Worm (Caenorhabditis elegans) whole organism, L3 larva: Measurements from ENCODE around the gene W02A2.8.
A peak's percentile ranks its signal among the peaks of the same experiment; 100 is the strongest.

Experiments
- R02D3.7 ChIP-seq: fragments of 150-350 bp; optimal IDR thresholded peaks from 2 replicates; lab custom pipeline; 2014; ENCODE audit warnings: missing biosample characterization, missing genetic modification characterization
- ZK546.5 ChIP-seq: sonication (generic microtip); optimal IDR thresholded peaks from 2 replicates; lab custom pipeline; 2017; ENCODE audit warnings: missing biosample characterization, missing genetic modification characterization
- aly-2 ChIP-seq: fragments of 150-350 bp; optimal IDR thresholded peaks from 2 replicates; lab custom pipeline; 2014; ENCODE audit warnings: missing biosample characterization, missing genetic modification characterization
- ama-1 ChIP-seq: fragments of 150-350 bp; optimal IDR thresholded peaks from 2 replicates; lab custom pipeline; 2018
- ceh-16 ChIP-seq: sonication (generic microtip); optimal IDR thresholded peaks from 2 replicates; lab custom pipeline; 2017; ENCODE audit warnings: missing biosample characterization, missing genetic modification characterization
- ceh-28 ChIP-seq: fragments of 150-350 bp; optimal IDR thresholded peaks from 2 replicates; lab custom pipeline; 2014; ENCODE audit warnings: missing biosample characterization, missing genetic modification reagents, missing genetic modification characterization
- ceh-82 ChIP-seq: fragments of 150-350 bp; optimal IDR thresholded peaks from 2 replicates; lab custom pipeline; 2014; ENCODE audit warnings: missing biosample characterization, missing genetic modification characterization
- ceh-9 ChIP-seq: sonication (generic microtip); optimal IDR thresholded peaks from 2 replicates; lab custom pipeline; 2018; ENCODE audit warnings: missing biosample characterization, missing genetic modification characterization
- daf-12 ChIP-seq: fragments of 150-350 bp; optimal IDR thresholded peaks from 2 replicates; lab custom pipeline; 2014; ENCODE audit warnings: missing biosample characterization, missing genetic modification reagents, missing genetic modification characterization
- egl-27 ChIP-seq: sonication (generic microtip); optimal IDR thresholded peaks from 4 replicates; lab custom pipeline; 2017; ENCODE audit warnings: missing biosample characterization, missing genetic modification reagents, missing genetic modification characterization
- egl-5 ChIP-seq: fragments of 150-350 bp; optimal IDR thresholded peaks from 2 replicates; lab custom pipeline; 2017; ENCODE audit warnings: missing biosample characterization, missing genetic modification reagents, missing genetic modification characterization, inconsistent platforms
- elt-1 ChIP-seq: fragments of 150-350 bp; optimal IDR thresholded peaks from 2 replicates; lab custom pipeline; 2014; ENCODE audit warnings: missing biosample characterization, missing genetic modification characterization
- elt-2 ChIP-seq: sonication (generic microtip); optimal IDR thresholded peaks from 2 replicates; lab custom pipeline; 2016; ENCODE audit warnings: missing genetic modification reagents, mild to moderate bottlenecking, missing genetic modification characterization, missing compliant biosample characterization
- elt-3 ChIP-seq, 3 experiments: fragments of 150-350 bp in 1 of 3; sonication (generic microtip) in 2 of 3; optimal IDR thresholded peaks; 2 replicates in 2 of 3; 4 replicates in 1 of 3; lab custom pipeline; 2014 to 2017; ENCODE audit warnings: missing biosample characterization in 3 of 3, missing genetic modification characterization in 3 of 3
- eor-1 ChIP-seq, 2 experiments: fragments of 150-350 bp; optimal IDR thresholded peaks; 2 replicates each; lab custom pipeline; 2014 to 2018; ENCODE audit warnings: missing biosample characterization in 2 of 2, missing genetic modification characterization in 2 of 2
- fkh-10 ChIP-seq: sonication (generic microtip); optimal IDR thresholded peaks from 2 replicates; lab custom pipeline; 2017; ENCODE audit warnings: missing biosample characterization, missing genetic modification reagents, missing genetic modification characterization
- fkh-2 ChIP-seq: fragments of 150-350 bp; optimal IDR thresholded peaks from 2 replicates; lab custom pipeline; 2014; ENCODE audit warnings: missing biosample characterization, missing genetic modification reagents, missing genetic modification characterization
- fos-1 ChIP-seq: fragments of 150-350 bp; optimal IDR thresholded peaks from 2 replicates; lab custom pipeline; 2014; ENCODE audit warnings: missing biosample characterization, missing genetic modification characterization
- hmg-11 ChIP-seq: sonication (generic microtip); optimal IDR thresholded peaks from 2 replicates; lab custom pipeline; 2016; ENCODE audit warnings: missing genetic modification characterization, missing compliant biosample characterization
- jun-1 ChIP-seq: fragments of 150-350 bp; optimal IDR thresholded peaks from 2 replicates; lab custom pipeline; 2014; ENCODE audit warnings: missing biosample characterization, missing genetic modification reagents, missing genetic modification characterization
- lin-15B ChIP-seq: fragments of 150-350 bp; optimal IDR thresholded peaks from 2 replicates; lab custom pipeline; 2014; ENCODE audit warnings: missing biosample characterization, missing genetic modification characterization
- lin-39 ChIP-seq: fragments of 150-350 bp; optimal IDR thresholded peaks from 2 replicates; lab custom pipeline; 2018; ENCODE audit warnings: missing biosample characterization, missing genetic modification reagents, missing genetic modification characterization
- lsy-12 ChIP-seq: sonication (generic microtip); optimal IDR thresholded peaks from 2 replicates; lab custom pipeline; 2016; ENCODE audit warnings: mild to moderate bottlenecking, missing genetic modification characterization, missing compliant biosample characterization
- mdl-1 ChIP-seq: fragments of 150-350 bp; optimal IDR thresholded peaks from 2 replicates; lab custom pipeline; 2014; ENCODE audit warnings: missing biosample characterization, missing genetic modification characterization
- mml-1 ChIP-seq: fragments of 150-350 bp; sonication (generic microtip); optimal IDR thresholded peaks from 3 replicates; lab custom pipeline; 2014; ENCODE audit warnings: missing biosample characterization, missing genetic modification characterization
- nfya-1 ChIP-seq: sonication (generic microtip); optimal IDR thresholded peaks from 2 replicates; lab custom pipeline; 2017; ENCODE audit warnings: missing genetic modification characterization, mild to moderate bottlenecking, missing compliant biosample characterization, antibody characterized with exemption, moderate library complexity; ENCODE audit not compliant: insufficient read depth
- nhr-11 ChIP-seq: fragments of 150-350 bp; optimal IDR thresholded peaks from 2 replicates; lab custom pipeline; 2014; ENCODE audit warnings: missing biosample characterization, missing genetic modification characterization
- nhr-12 ChIP-seq: fragments of 150-350 bp; optimal IDR thresholded peaks from 2 replicates; lab custom pipeline; 2014; ENCODE audit warnings: missing biosample characterization, missing genetic modification characterization
- nhr-23 ChIP-seq: fragments of 150-350 bp; optimal IDR thresholded peaks from 2 replicates; lab custom pipeline; 2014; ENCODE audit warnings: missing biosample characterization, missing genetic modification reagents, missing genetic modification characterization
- nhr-237 ChIP-seq: fragments of 150-350 bp; optimal IDR thresholded peaks from 2 replicates; lab custom pipeline; 2014; ENCODE audit warnings: missing biosample characterization, missing genetic modification characterization
- nhr-25 ChIP-seq: sonication (generic microtip); optimal IDR thresholded peaks from 2 replicates; lab custom pipeline; 2017; ENCODE audit warnings: missing biosample characterization, missing genetic modification characterization
- nhr-28 ChIP-seq: fragments of 150-350 bp; optimal IDR thresholded peaks from 2 replicates; lab custom pipeline; 2014; ENCODE audit warnings: missing biosample characterization, missing genetic modification characterization
- nhr-43 ChIP-seq: sonication (generic microtip); optimal IDR thresholded peaks from 2 replicates; lab custom pipeline; 2016; ENCODE audit warnings: mild to moderate bottlenecking, missing genetic modification characterization, missing compliant biosample characterization; ENCODE audit not compliant: poor library complexity, severe bottlenecking
- nhr-67 ChIP-seq: fragments of 150-350 bp; optimal IDR thresholded peaks from 2 replicates; lab custom pipeline; 2014; ENCODE audit warnings: missing biosample characterization, missing genetic modification characterization
- nhr-76 ChIP-seq: fragments of 150-350 bp; sonication (generic microtip); optimal IDR thresholded peaks from 5 replicates; lab custom pipeline; 2014; ENCODE audit warnings: missing biosample characterization, missing genetic modification characterization
- nhr-77 ChIP-seq: fragments of 150-350 bp; optimal IDR thresholded peaks from 2 replicates; lab custom pipeline; 2014; ENCODE audit warnings: missing biosample characterization, missing genetic modification characterization
- pha-4 ChIP-seq: fragments of 150-350 bp; optimal IDR thresholded peaks from 2 replicates; lab custom pipeline; 2014; ENCODE audit warnings: missing biosample characterization, missing genetic modification reagents, missing genetic modification characterization
- pqm-1 ChIP-seq: fragments of 150-350 bp; optimal IDR thresholded peaks from 2 replicates; lab custom pipeline; 2017; ENCODE audit warnings: missing biosample characterization, missing genetic modification characterization, inconsistent platforms
- sea-2 ChIP-seq: fragments of 150-350 bp; sonication (generic microtip); optimal IDR thresholded peaks from 4 replicates; lab custom pipeline; 2014; ENCODE audit warnings: missing biosample characterization, missing genetic modification reagents, missing genetic modification characterization
- skn-1 ChIP-seq: fragments of 150-350 bp; optimal IDR thresholded peaks from 2 replicates; lab custom pipeline; 2014; ENCODE audit warnings: missing biosample characterization, missing genetic modification characterization
- snpc-4 ChIP-seq: fragments of 150-350 bp; optimal IDR thresholded peaks from 2 replicates; lab custom pipeline; 2014; ENCODE audit warnings: missing biosample characterization, missing genetic modification characterization
- tbx-2 ChIP-seq: sonication (generic microtip); optimal IDR thresholded peaks from 2 replicates; lab custom pipeline; 2016; ENCODE audit warnings: mild to moderate bottlenecking, missing genetic modification characterization, missing compliant biosample characterization
- unc-39 ChIP-seq: sonication (generic microtip); optimal IDR thresholded peaks from 4 replicates; lab custom pipeline; 2017; ENCODE audit warnings: missing biosample characterization, missing genetic modification characterization
- unc-62 ChIP-seq: fragments of 150-350 bp; sonication (generic microtip); optimal IDR thresholded peaks from 4 replicates; lab custom pipeline; 2014; ENCODE audit warnings: missing biosample characterization, missing genetic modification reagents, missing genetic modification characterization
- zag-1 ChIP-seq: fragments of 150-350 bp; optimal IDR thresholded peaks from 2 replicates; lab custom pipeline; 2014; ENCODE audit warnings: missing biosample characterization, missing genetic modification characterization
- ztf-11 ChIP-seq: fragments of 150-350 bp; optimal IDR thresholded peaks from 2 replicates; lab custom pipeline; 2014; ENCODE audit warnings: missing biosample characterization, missing genetic modification characterization
- ztf-4 ChIP-seq: fragments of 150-350 bp; optimal IDR thresholded peaks from 2 replicates; lab custom pipeline; 2014; ENCODE audit warnings: missing biosample characterization, missing genetic modification characterization

Gene W02A2.8

DNA sequence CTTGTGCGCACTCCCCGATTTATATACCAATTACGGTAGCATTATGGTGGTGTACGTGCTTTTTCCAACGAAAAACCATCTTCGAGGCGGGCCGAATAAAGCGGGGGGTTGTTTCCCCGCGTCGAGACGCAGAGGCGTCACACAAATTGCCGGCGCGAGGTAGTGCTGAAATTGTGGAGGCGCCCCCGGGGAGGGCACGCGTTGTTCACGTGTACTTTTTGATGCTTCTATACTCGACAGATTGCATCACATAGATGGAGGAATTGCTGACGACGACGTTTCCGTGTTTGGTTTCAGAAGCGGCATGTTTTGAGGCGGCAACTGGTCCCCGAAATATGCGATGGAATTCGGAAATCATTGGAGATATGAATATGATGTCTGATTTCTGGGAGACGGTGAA, 36.9 kb upstream of the W02A2.8 start (continued):
- TF ChIP-seq pha-4 (tag; lab: Kevin White, UChicago) = peak; percentile 81
- peak; percentile 59 for TF ChIP-seq lsy-12 (tag; lab: Kevin White, UChicago)
- peak; percentile 63 for TF ChIP-seq mdl-1 (tag; lab: Kevin White, UChicago)
- peak; percentile 91 for TF ChIP-seq elt-2 (tag; lab: Kevin White, UChicago)
- peak; percentile 45 for TF ChIP-seq lin-15B (tag; lab: Kevin White, UChicago)
- TF ChIP-seq egl-27 (tag; lab: Kevin White, UChicago) = peak; percentile 66
- TF ChIP-seq elt-3 (tag; optimal IDR thresholded peaks at IDR 0.05; lab: Kevin White, UChicago) = peak in 1 of 3 experiments; percentile 54
- no peak for TF ChIP-seq ama-1
- peak; percentile 87 for TF ChIP-seq jun-1 (tag; lab: Kevin White, UChicago)
- TF ChIP-seq snpc-4 (tag; lab: Kevin White, UChicago) = peak; percentile 5
- peak; percentile 66 for TF ChIP-seq R02D3.7 (tag; lab: Kevin White, UChicago)
- TF ChIP-seq egl-5 (tag; lab: Kevin White, UChicago) = peak; percentile 25
- TF ChIP-seq eor-1 (tag; optimal IDR thresholded peaks at IDR 0.05; lab: Kevin White, UChicago) = no peak
- no peak for TF ChIP-seq nhr-237
- peak; percentile 18 for TF ChIP-seq fos-1 (tag; lab: Kevin White, UChicago)
- peak; percentile 100 for TF ChIP-seq mml-1 (tag; lab: Kevin White, UChicago)
- peak; percentile 6 for TF ChIP-seq skn-1

- TF ChIP-seq egl-27 (tag; lab: Kevin White, UChicago) (no peak), nhr-25 (tag; lab: Kevin White, UChicago) (peak; percentile 44), mml-1 (tag; lab: Kevin White, UChicago) (no peak), pqm-1 (tag; lab: Kevin White, UChicago) (peak; percentile 29), nhr-43 (peak; percentile 64), ama-1 (peak; percentile 1), nhr-23 (tag; lab: Kevin White, UChicago) (peak; percentile 7)
Observed at ce11 chrIV:13394686-13395085, 36.3 kb upstream of the W02A2.8 start.

DNA sequence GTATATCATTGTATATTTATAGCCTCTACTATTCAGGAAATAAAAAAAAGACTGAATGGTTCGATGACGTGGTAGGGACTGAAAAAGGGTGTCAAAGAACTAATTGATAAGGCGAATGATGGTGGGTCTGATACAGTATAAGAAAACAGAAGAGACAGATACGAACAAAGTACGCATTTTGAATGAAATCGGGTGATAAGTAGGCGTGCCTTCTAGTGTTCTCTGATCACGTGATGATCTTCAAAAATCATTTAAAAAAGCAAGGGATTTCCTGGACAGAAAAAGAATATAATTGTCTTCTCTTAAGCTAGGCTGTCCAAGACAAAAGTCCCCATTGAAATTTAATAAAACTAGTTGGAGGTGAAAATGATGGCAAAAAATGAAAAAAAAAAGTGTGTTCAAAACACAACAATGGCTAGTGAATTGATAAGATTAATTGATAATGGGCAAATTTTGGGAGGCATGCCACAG, 34.9 kb upstream of the W02A2.8 start:
- TF ChIP-seq fkh-2 (tag; lab: Kevin White, UChicago) (no peak), ztf-11 (tag; lab: Kevin White, UChicago) (no peak), elt-2 (tag; lab: Kevin White, UChicago) (peak; percentile 90), egl-27 (tag; lab: Kevin White, UChicago) (no peak), mml-1 (tag; lab: Kevin White, UChicago) (no peak), snpc-4 (tag; lab: Kevin White, UChicago) (no peak), nfya-1 (tag; lab: Kevin White, UChicago) (peak; percentile 9), ZK546.5 (tag; lab: Kevin White, UChicago) (no peak), fos-1 (tag; lab: Kevin White, UChicago) (no peak), elt-3 (tag; optimal IDR thresholded peaks at IDR 0.05; lab: Kevin White, UChicago) (peak in 1 of 3 experiments; percentile 7), unc-62 (GFP tag; lab: Kevin White, UChicago) (no peak), tbx-2 (no peak), zag-1 (tag; lab: Kevin White, UChicago) (no peak), ceh-28 (tag; lab: Kevin White, UChicago) (no peak), ama-1 (no peak), pha-4 (tag; lab: Kevin White, UChicago) (no peak), hmg-11 (tag; lab: Kevin White, UChicago) (no peak), ceh-9 (tag; lab: Kevin White, UChicago) (no peak), nhr-25 (tag; lab: Kevin White, UChicago) (peak; percentile 54), ztf-4 (tag; lab: Kevin White, UChicago) (peak; percentile 7), nhr-76 (tag; lab: Kevin White, UChicago) (no peak), mdl-1 (tag; lab: Kevin White, UChicago) (no peak), egl-5 (tag; lab: Kevin White, UChicago) (no peak), fkh-10 (GFP tag; lab: Kevin White, UChicago) (no peak), eor-1 (tag; optimal IDR thresholded peaks at IDR 0.05; lab: Kevin White, UChicago) (no peak), lsy-12 (tag; lab: Kevin White, UChicago) (peak; percentile 47), nhr-11 (tag; lab: Kevin White, UChicago) (no peak), daf-12 (tag; lab: Kevin White, UChicago) (no peak), nhr-28 (tag; lab: Kevin White, UChicago) (peak; percentile 17), aly-2 (tag; lab: Kevin White, UChicago) (no peak), nhr-23 (tag; lab: Kevin White, UChicago) (peak; percentile 87), jun-1 (tag; lab: Kevin White, UChicago) (peak; percentile 26), lin-39 (tag; lab: Kevin White, UChicago) (no peak), nhr-77 (tag; lab: Kevin White, UChicago) (peak; percentile 7), ceh-16 (tag; lab: Kevin White, UChicago) (no peak), elt-1 (tag; lab: Kevin White, UChicago) (no peak), R02D3.7 (tag; lab: Kevin White, UChicago) (no peak), nhr-67 (tag; lab: Kevin White, UChicago) (no peak), lin-15B (tag; lab: Kevin White, UChicago) (no peak), ceh-82 (tag; lab: Kevin White, UChicago) (no peak), nhr-12 (tag; lab: Kevin White, UChicago) (no peak), sea-2 (no peak), nhr-237 (no peak), nhr-43 (peak; percentile 7), unc-39 (tag; lab: Kevin White, UChicago) (no peak)
